Worm (Caenorhabditis elegans) whole organism, L1 larva: Measurements from ENCODE around the gene F53A9.3.

Source experiments
- C04F5.9 ChIP-seq: sonication (generic microtip); optimal IDR thresholded peaks from 2 replicates; lab custom pipeline; 2016; ENCODE audit warnings: missing genetic modification characterization, missing compliant biosample characterization
- C16A3.4 ChIP-seq: fragments of 150-350 bp; optimal IDR thresholded peaks from 2 replicates; lab custom pipeline; 2014; ENCODE audit warnings: missing biosample characterization, missing genetic modification characterization
- C34B4.2 ChIP-seq: sonication (generic microtip); optimal IDR thresholded peaks from 2 replicates; lab custom pipeline; 2017; ENCODE audit warnings: mild to moderate bottlenecking, missing genetic modification characterization, missing compliant biosample characterization
- F16B12.6 ChIP-seq: fragments of 150-350 bp; optimal IDR thresholded peaks from 2 replicates; lab custom pipeline; 2014; ENCODE audit warnings: missing biosample characterization, missing genetic modification characterization
- alr-1 ChIP-seq: fragments of 200-800 bp; sonication (Bioruptor generic); optimal IDR thresholded peaks from 2 replicates; lab custom pipeline; 2018; ENCODE audit warnings: borderline replicate concordance, mild to moderate bottlenecking, missing genetic modification characterization, missing compliant biosample characterization
- ama-1 ChIP-seq: fragments of 150-350 bp; optimal IDR thresholded peaks from 2 replicates; lab custom pipeline; 2014
- blmp-1 ChIP-seq: fragments of 150-350 bp; optimal IDR thresholded peaks from 2 replicates; lab custom pipeline; 2014; ENCODE audit warnings: missing biosample characterization, missing genetic modification characterization
- ceh-63 ChIP-seq: fragments of 200-800 bp; sonication (Bioruptor generic); optimal IDR thresholded peaks from 2 replicates; lab custom pipeline; 2018; ENCODE audit warnings: mild to moderate bottlenecking, missing genetic modification characterization, missing compliant biosample characterization
- ceh-8 ChIP-seq: fragments of 200-800 bp; sonication (Bioruptor generic); optimal IDR thresholded peaks from 2 replicates; lab custom pipeline; 2018; ENCODE audit warnings: mild to moderate bottlenecking, missing genetic modification characterization, moderate library complexity, missing compliant biosample characterization
- ceh-90 ChIP-seq: sonication (generic microtip); optimal IDR thresholded peaks from 2 replicates; lab custom pipeline; 2016; ENCODE audit warnings: missing genetic modification characterization, missing compliant biosample characterization
- ces-1 ChIP-seq: fragments of 150-350 bp; optimal IDR thresholded peaks from 2 replicates; lab custom pipeline; 2014; ENCODE audit warnings: missing biosample characterization, missing genetic modification reagents, missing genetic modification characterization
- dpl-1 ChIP-seq, 3 experiments: fragments of 150-350 bp in 2 of 3; sonication (generic microtip) in 1 of 3; optimal IDR thresholded peaks; 2 replicates each; lab custom pipeline; 2014 to 2017; ENCODE audit warnings: missing biosample characterization in 3 of 3, missing genetic modification characterization in 3 of 3, missing genetic modification reagents in 3 of 3
- dsc-1 ChIP-seq: sonication (generic microtip); optimal IDR thresholded peaks from 2 replicates; lab custom pipeline; 2016; ENCODE audit warnings: mild to moderate bottlenecking, missing genetic modification characterization, missing compliant biosample characterization
- efl-1 ChIP-seq, 4 experiments: fragments of 150-350 bp; optimal IDR thresholded peaks in 3 of 4; peaks in 1 of 4; 1 replicate in 1 of 4; 2 replicates in 3 of 4; lab custom pipeline; 2014; ENCODE audit warnings: missing biosample characterization in 2 of 4, missing genetic modification characterization in 2 of 4, missing genetic modification reagents in 2 of 4
- efl-3 ChIP-seq: fragments of 200-800 bp; sonication (Bioruptor generic); optimal IDR thresholded peaks from 2 replicates; lab custom pipeline; 2018; ENCODE audit warnings: mild to moderate bottlenecking, missing genetic modification characterization, missing compliant biosample characterization
- egl-13 ChIP-seq: sonication (generic microtip); optimal IDR thresholded peaks from 2 replicates; lab custom pipeline; 2016; ENCODE audit warnings: missing genotype, missing genetic modification reagents, missing genetic modification characterization, missing compliant biosample characterization
- egl-27 ChIP-seq, 2 experiments: fragments of 150-350 bp in 1 of 2; sonication (generic microtip); optimal IDR thresholded peaks; 3 replicates each; lab custom pipeline; 2017 to 2018; ENCODE audit warnings: missing biosample characterization in 2 of 2, missing genetic modification characterization in 2 of 2, missing genetic modification reagents in 2 of 2
- elt-2 ChIP-seq: sonication (generic microtip); optimal IDR thresholded peaks from 2 replicates; lab custom pipeline; 2016; ENCODE audit warnings: missing genetic modification characterization, mild to moderate bottlenecking, inconsistent platforms, missing compliant biosample characterization, missing genetic modification reagents
- ets-5 ChIP-seq: fragments of 200-800 bp; sonication (Bioruptor generic); IDR thresholded peaks from 2 replicates; pipeline ENCODE4 v1.3.6; 2022; ENCODE audit warnings: missing genetic modification characterization, missing compliant biosample characterization
- fkh-4 ChIP-seq: sonication (generic microtip); optimal IDR thresholded peaks from 2 replicates; lab custom pipeline; 2016; ENCODE audit warnings: missing compliant biosample characterization, missing genetic modification characterization, borderline replicate concordance
- fkh-8 ChIP-seq: sonication (generic microtip); optimal IDR thresholded peaks from 2 replicates; lab custom pipeline; 2016; ENCODE audit warnings: mild to moderate bottlenecking, missing genetic modification characterization, missing compliant biosample characterization
- fos-1 ChIP-seq: fragments of 150-350 bp; optimal IDR thresholded peaks from 2 replicates; lab custom pipeline; 2014; ENCODE audit warnings: missing biosample characterization, missing genetic modification characterization
- grh-1 ChIP-seq: fragments of 200-800 bp; sonication (Bioruptor generic); IDR thresholded peaks from 2 replicates; pipeline ENCODE4 v1.3.6; 2022; ENCODE audit warnings: missing genetic modification reagents, missing genetic modification characterization, missing compliant biosample characterization
- hpl-2 ChIP-seq: fragments of 150-350 bp; optimal IDR thresholded peaks from 2 replicates; lab custom pipeline; 2014; ENCODE audit warnings: missing biosample characterization, missing genetic modification reagents, missing genetic modification characterization
- irx-1 ChIP-seq: sonication (generic microtip); optimal IDR thresholded peaks from 2 replicates; lab custom pipeline; 2016; ENCODE audit warnings: missing genetic modification characterization, missing compliant biosample characterization
- isw-1 ChIP-seq: fragments of 200-800 bp; sonication (Bioruptor generic); IDR thresholded peaks from 2 replicates; pipeline ENCODE4 v1.3.6; 2022; ENCODE audit warnings: missing genetic modification characterization, missing compliant biosample characterization
- lin-13 ChIP-seq: fragments of 150-350 bp; optimal IDR thresholded peaks from 2 replicates; lab custom pipeline; 2014; ENCODE audit warnings: missing biosample characterization, missing genetic modification reagents, missing genetic modification characterization
- lin-14 ChIP-seq: fragments of 200-800 bp; sonication (Bioruptor generic); optimal IDR thresholded peaks from 2 replicates; lab custom pipeline; 2018; ENCODE audit warnings: mild to moderate bottlenecking, missing genetic modification characterization, moderate library complexity, missing compliant biosample characterization
- lin-35 ChIP-seq, 2 experiments: fragments of 150-350 bp; optimal IDR thresholded peaks; 2 replicates each; lab custom pipeline; 2014; ENCODE audit warnings: missing biosample characterization in 2 of 2, missing genetic modification characterization in 2 of 2, missing genetic modification reagents in 2 of 2
- lir-3 ChIP-seq: sonication (generic microtip); optimal IDR thresholded peaks from 2 replicates; lab custom pipeline; 2016; ENCODE audit warnings: mild to moderate bottlenecking, missing genetic modification characterization, moderate library complexity, missing compliant biosample characterization; ENCODE audit not compliant: poor library complexity
- lsy-2 ChIP-seq, 2 experiments: fragments of 150-350 bp; optimal IDR thresholded peaks; 2 replicates each; lab custom pipeline; 2014; ENCODE audit warnings: missing biosample characterization in 2 of 2, missing genetic modification characterization in 2 of 2
- mep-1 ChIP-seq: fragments of 150-350 bp; optimal IDR thresholded peaks from 2 replicates; lab custom pipeline; 2014; ENCODE audit warnings: missing biosample characterization, missing genetic modification characterization
- nhr-12 ChIP-seq: sonication (generic microtip); optimal IDR thresholded peaks from 2 replicates; lab custom pipeline; 2017; ENCODE audit warnings: missing biosample characterization, missing genetic modification characterization
- nhr-19 ChIP-seq: fragments of 200-800 bp; sonication (Bioruptor generic); conservative IDR thresholded peaks from 2 replicates; pipeline ENCODE4 v1.3.6; 2022; ENCODE audit warnings: missing genetic modification characterization, missing compliant biosample characterization
- nhr-20 ChIP-seq: sonication (generic microtip); optimal IDR thresholded peaks from 2 replicates; lab custom pipeline; 2016; ENCODE audit warnings: mild to moderate bottlenecking, missing genetic modification characterization, missing compliant biosample characterization
- nhr-237 ChIP-seq: fragments of 150-350 bp; optimal IDR thresholded peaks from 2 replicates; lab custom pipeline; 2014; ENCODE audit warnings: missing biosample characterization, missing genetic modification characterization
- nhr-47 ChIP-seq: sonication (generic microtip); optimal IDR thresholded peaks from 2 replicates; lab custom pipeline; 2016; ENCODE audit warnings: mild to moderate bottlenecking, missing genetic modification characterization, moderate library complexity, missing compliant biosample characterization
- nhr-71 ChIP-seq: sonication (generic microtip); optimal IDR thresholded peaks from 2 replicates; lab custom pipeline; 2016; ENCODE audit warnings: mild to moderate bottlenecking, missing genetic modification characterization, moderate library complexity, missing compliant biosample characterization
- nhr-85 ChIP-seq: sonication (generic microtip); peaks from one replicate; lab custom pipeline; 2016; ENCODE audit warnings: missing genetic modification characterization, inconsistent platforms, missing compliant biosample characterization
- nhr-90 ChIP-seq: sonication (generic microtip); optimal IDR thresholded peaks from 2 replicates; lab custom pipeline; 2016; ENCODE audit warnings: mild to moderate bottlenecking, missing genetic modification characterization, missing compliant biosample characterization; ENCODE audit not compliant: poor library complexity
- pag-3 ChIP-seq: sonication (generic microtip); optimal IDR thresholded peaks from 2 replicates; lab custom pipeline; 2017; ENCODE audit warnings: missing genetic modification characterization, mild to moderate bottlenecking, missing compliant biosample characterization, antibody characterized with exemption, borderline replicate concordance; ENCODE audit not compliant: insufficient read depth
- pax-3 ChIP-seq: fragments of 200-800 bp; sonication (Bioruptor generic); optimal IDR thresholded peaks from 2 replicates; lab custom pipeline; 2018; ENCODE audit warnings: mild to moderate bottlenecking, missing genetic modification characterization, moderate library complexity, missing compliant biosample characterization
- pqm-1 ChIP-seq: sonication (generic microtip); optimal IDR thresholded peaks from 3 replicates; lab custom pipeline; 2017; ENCODE audit warnings: missing biosample characterization, missing genetic modification characterization
- snpc-4 ChIP-seq: fragments of 150-350 bp; optimal IDR thresholded peaks from 2 replicates; lab custom pipeline; 2014; ENCODE audit warnings: missing biosample characterization, missing genetic modification characterization
- snu-23 ChIP-seq: sonication (generic microtip); optimal IDR thresholded peaks from 2 replicates; lab custom pipeline; 2016; ENCODE audit warnings: missing genetic modification characterization, missing compliant biosample characterization
- sox-4 ChIP-seq: sonication (generic microtip); optimal IDR thresholded peaks from 2 replicates; lab custom pipeline; 2016; ENCODE audit warnings: missing genetic modification characterization, missing compliant biosample characterization
- sptf-1 ChIP-seq: fragments of 150-350 bp; optimal IDR thresholded peaks from 2 replicates; lab custom pipeline; 2014; ENCODE audit warnings: missing biosample characterization, missing genetic modification characterization
- sup-37 ChIP-seq: fragments of 200-800 bp; sonication (Bioruptor generic); optimal IDR thresholded peaks from 2 replicates; lab custom pipeline; 2018; ENCODE audit warnings: mild to moderate bottlenecking, missing genetic modification characterization, missing compliant biosample characterization
- tbx-2 ChIP-seq: sonication (generic microtip); optimal IDR thresholded peaks from 2 replicates; lab custom pipeline; 2016; ENCODE audit warnings: missing genetic modification characterization, missing compliant biosample characterization
- unc-30 ChIP-seq: sonication (generic microtip); optimal IDR thresholded peaks from 2 replicates; lab custom pipeline; 2017; ENCODE audit warnings: missing biosample characterization, missing genetic modification characterization
- unc-86 ChIP-seq: sonication (generic microtip); optimal IDR thresholded peaks from 2 replicates; lab custom pipeline; 2016; ENCODE audit warnings: missing genetic modification characterization, missing compliant biosample characterization
- vab-15 ChIP-seq: sonication (generic microtip); optimal IDR thresholded peaks from 2 replicates; lab custom pipeline; 2017; ENCODE audit warnings: missing genotype, mild to moderate bottlenecking, missing genetic modification characterization, missing compliant biosample characterization
- ztf-11 ChIP-seq, 2 experiments: sonication (generic microtip); optimal IDR thresholded peaks; 2 replicates each; lab custom pipeline; 2016 to 2017; ENCODE audit warnings: missing genetic modification characterization in 2 of 2, missing biosample characterization in 1 of 2, missing compliant biosample characterization in 1 of 2

The F53A9.3 gene

ce11 chrX:8752546-8752945 lies 44.4 kb downstream of the F53A9.3 start:
- no peak for TF ChIP-seq fkh-8 (tag; lab: Kevin White, UChicago)
- TF ChIP-seq isw-1 (GFP tag; lab: Robert Waterston, UW), result no peak
- peak; percentile 21 for TF ChIP-seq C16A3.4 (tag; lab: Kevin White, UChicago)
- no peak for TF ChIP-seq alr-1 (tag; lab: Kevin White, UChicago)
- TF ChIP-seq pag-3 (tag; lab: Kevin White, UChicago), result no peak
- TF ChIP-seq nhr-19 (GFP tag; lab: Robert Waterston, UW), result peak; percentile 25
- TF ChIP-seq nhr-12 (tag; lab: Kevin White, UChicago), result no peak
- TF ChIP-seq pqm-1 (tag; lab: Kevin White, UChicago), result no peak
- TF ChIP-seq sox-4 (tag; lab: Kevin White, UChicago), result no peak
- no peak for TF ChIP-seq dpl-1 (GFP tag; optimal IDR thresholded peaks at IDR 0.05; lab: Kevin White, UChicago)
- no peak for TF ChIP-seq egl-27 (tag; optimal IDR thresholded peaks at IDR 0.05; lab: Kevin White, UChicago)
- no peak for TF ChIP-seq ceh-90 (tag; lab: Kevin White, UChicago)
- TF ChIP-seq sup-37, result no peak
- no peak for TF ChIP-seq pax-3 (tag; lab: Kevin White, UChicago)
- TF ChIP-seq unc-30, result no peak
- peak; percentile 58 for TF ChIP-seq nhr-71
- no peak for TF ChIP-seq ceh-8 (GFP tag; lab: Kevin White, UChicago)
- TF ChIP-seq F16B12.6, result no peak
- TF ChIP-seq ces-1 (GFP tag; lab: Kevin White, UChicago), result no peak
- peak; percentile 90 for TF ChIP-seq nhr-85 (tag; lab: Kevin White, UChicago)
- peak; percentile 13 for TF ChIP-seq tbx-2 (tag; lab: Kevin White, UChicago)
- no peak for TF ChIP-seq lin-13 (GFP tag; lab: Kevin White, UChicago)
- no peak for TF ChIP-seq lir-3 (tag; lab: Kevin White, UChicago)
- peak; percentile 20 for TF ChIP-seq nhr-90 (tag; lab: Kevin White, UChicago)
- TF ChIP-seq ztf-11 (tag; optimal IDR thresholded peaks at IDR 0.05; lab: Kevin White, UChicago), result no peak
- no peak for TF ChIP-seq C04F5.9
- peak; percentile 4 for TF ChIP-seq mep-1 (tag; lab: Kevin White, UChicago)
- peak in 1 of 2 experiments; percentile 19 for TF ChIP-seq lin-35 (GFP tag; optimal IDR thresholded peaks at IDR 0.05; lab: Kevin White, UChicago)
- TF ChIP-seq nhr-20, result peak; percentile 60
- TF ChIP-seq efl-1 (optimal IDR thresholded peaks at IDR 0.05; lab: Kevin White, UChicago), result no peak
- TF ChIP-seq efl-1 (GFP tag; optimal IDR thresholded peaks at IDR 0.05 in 1 of 2; lab: Kevin White, UChicago), result no peak
- TF ChIP-seq C34B4.2, result no peak
- TF ChIP-seq grh-1, result no peak
- peak; percentile 89 for TF ChIP-seq blmp-1 (tag; lab: Kevin White, UChicago)
- TF ChIP-seq ceh-63 (GFP tag; lab: Kevin White, UChicago), result no peak
- TF ChIP-seq irx-1, result no peak
- no peak for TF ChIP-seq snpc-4
- TF ChIP-seq ets-5 (GFP tag; lab: Robert Waterston, UW), result no peak
- no peak for TF ChIP-seq fkh-4 (tag; lab: Kevin White, UChicago)
- TF ChIP-seq egl-13 (tag; lab: Kevin White, UChicago), result no peak
- TF ChIP-seq lsy-2 (tag; optimal IDR thresholded peaks at IDR 0.05; lab: Kevin White, UChicago), result peak in 1 of 2 experiments; percentile 27
- no peak for TF ChIP-seq nhr-47 (tag; lab: Kevin White, UChicago)
- TF ChIP-seq nhr-237 (tag; lab: Kevin White, UChicago), result no peak
- peak; percentile 36 for TF ChIP-seq snu-23 (GFP tag; lab: Kevin White, UChicago)
- no peak for TF ChIP-seq hpl-2 (GFP tag; lab: Kevin White, UChicago)
- TF ChIP-seq fos-1 (tag; lab: Kevin White, UChicago), result no peak
- TF ChIP-seq ama-1 (lab: Kevin White, UChicago), result no peak
- peak; percentile 52 for TF ChIP-seq lin-14 (GFP tag; lab: Kevin White, UChicago)
- TF ChIP-seq dsc-1 (tag; lab: Kevin White, UChicago), result no peak
- TF ChIP-seq unc-86, result no peak
- TF ChIP-seq vab-15, result no peak
- no peak for TF ChIP-seq sptf-1 (tag; lab: Kevin White, UChicago)
- TF ChIP-seq elt-2 (tag; lab: Kevin White, UChicago), result no peak
- TF ChIP-seq efl-3 (GFP tag; lab: Kevin White, UChicago), result no peak
